Fruit fly (Drosophila melanogaster) S2 (cell line): Measurements from ENCODE around the gene CG5853.

Experiments used
- CG8478 ChIP-seq: fragments of >200 bp; optimal IDR thresholded peaks from 2 replicates; lab custom pipeline; 2018
- CTCF ChIP-seq, 2 experiments: fragments of >200 bp; optimal IDR thresholded peaks; 2 replicates each; lab custom pipeline; 2018

dm6 chr2L:9968201-9968727 lies 20.8 kb upstream of the CG5853 start:
- TF ChIP-seq CTCF (optimal IDR thresholded peaks at IDR 0.05; lab: Kevin White, UChicago) (no peak), CG8478 (lab: Kevin White, UChicago) (no peak)
